Worm (Caenorhabditis elegans) whole organism, midembryonic: ENCODE data around the gene col-166.

ENCODE experiments used
- T22C8.4 ChIP-seq: fragments of 200-800 bp; sonication (Bioruptor generic); IDR thresholded peaks from 2 replicates; pipeline ENCODE4 v1.3.6; 2022; ENCODE audit warnings: missing genetic modification characterization, missing compliant biosample characterization
- cog-1 ChIP-seq: sonication (generic microtip); optimal IDR thresholded peaks from 2 replicates; lab custom pipeline; 2016; ENCODE audit warnings: missing genetic modification characterization, missing compliant biosample characterization
- flt-1 ChIP-seq: fragments of 200-800 bp; sonication (Bioruptor generic); IDR thresholded peaks from 2 replicates; pipeline ENCODE4 v1.3.6; 2022; ENCODE audit warnings: missing genetic modification characterization, missing compliant biosample characterization
- klf-2 ChIP-seq: fragments of 200-800 bp; sonication (Bioruptor generic); conservative IDR thresholded peaks from 2 replicates; pipeline ENCODE4 v1.3.6; 2022; ENCODE audit warnings: missing genetic modification reagents, missing genetic modification characterization, missing compliant biosample characterization
- med-1 ChIP-seq: sonication (generic microtip); optimal IDR thresholded peaks from 2 replicates; lab custom pipeline; 2017; ENCODE audit warnings: missing genetic modification characterization, mild to moderate bottlenecking, missing compliant biosample characterization, antibody characterized with exemption, missing genetic modification reagents; ENCODE audit not compliant: insufficient read depth
- ref-1 ChIP-seq: fragments of 200-800 bp; sonication (Bioruptor generic); conservative IDR thresholded peaks from 2 replicates; pipeline ENCODE4 v1.3.6; 2022; ENCODE audit warnings: missing genetic modification reagents, missing genetic modification characterization, missing compliant biosample characterization
- tab-1 ChIP-seq: fragments of 200-800 bp; sonication (Bioruptor generic); IDR thresholded peaks from 2 replicates; pipeline ENCODE4 v1.3.6; 2022; ENCODE audit warnings: missing genetic modification characterization, missing compliant biosample characterization
- ztf-23 ChIP-seq: fragments of 200-800 bp; sonication (Bioruptor generic); IDR thresholded peaks from 2 replicates; pipeline ENCODE4 v1.3.6; 2022; ENCODE audit warnings: missing genetic modification reagents, missing genetic modification characterization, missing compliant biosample characterization
- ztf-29 ChIP-seq: fragments of 200-800 bp; sonication (Bioruptor generic); IDR thresholded peaks from 2 replicates; pipeline ENCODE4 v1.3.6; 2022; ENCODE audit warnings: missing genetic modification reagents, missing genetic modification characterization, missing compliant biosample characterization

The col-166 gene

DNA sequence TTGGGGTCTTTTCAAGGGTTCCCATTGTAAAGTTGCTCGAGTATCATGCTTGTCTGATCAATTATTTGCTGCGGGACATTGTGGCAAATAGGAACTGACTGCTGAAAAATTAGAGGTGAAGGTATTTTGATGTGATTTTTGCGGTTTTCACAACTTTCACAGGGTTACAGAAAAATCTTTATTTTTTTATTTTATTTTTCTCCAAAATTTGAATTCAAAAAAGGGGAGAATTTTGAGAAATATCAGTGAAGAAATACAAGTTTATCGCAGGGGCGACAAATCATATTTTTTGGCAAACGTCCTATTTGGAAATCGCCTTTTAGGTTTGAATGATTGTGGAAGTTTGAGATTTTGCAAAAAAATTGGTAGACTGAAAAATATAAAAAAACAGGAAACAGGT, 11.8 kb downstream of the col-166 start, which contains the start of gene lev-9:
lev-9 (minus strand) TSS at position 101 of the 400 bp plus-strand sequence.
- TF ChIP-seq tab-1 (GFP tag; lab: Robert Waterston, UW) (no peak), ztf-23 (GFP tag; lab: Robert Waterston, UW) (no peak), T22C8.4 (GFP tag; lab: Robert Waterston, UW) (no peak)

DNA sequence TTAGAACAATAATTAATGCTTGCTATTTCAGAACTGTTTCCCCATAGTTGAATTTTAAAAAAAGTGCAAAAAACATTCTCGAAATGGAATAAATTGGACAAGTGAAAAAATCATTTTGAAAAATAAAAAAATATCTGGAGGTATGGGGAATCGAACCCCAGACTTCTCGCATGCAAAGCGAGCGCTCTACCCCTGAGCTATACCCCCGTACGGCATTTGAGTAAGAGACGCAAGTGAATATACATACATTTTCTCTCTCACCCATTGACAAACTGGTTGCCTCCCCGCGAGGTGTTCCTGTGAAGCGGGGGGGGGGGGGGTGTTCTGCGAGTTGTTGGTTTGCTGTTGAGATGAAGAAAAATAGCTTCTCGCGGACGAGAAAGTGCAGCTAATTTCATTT, 12.3 kb downstream of the col-166 start:
- peak; percentile 99 for TF ChIP-seq tab-1 (GFP tag; lab: Robert Waterston, UW)
- TF ChIP-seq klf-2 (GFP tag; lab: Robert Waterston, UW): peak; percentile 97
- peak; percentile 77 for TF ChIP-seq cog-1 (tag; lab: Kevin White, UChicago)
- peak; percentile 71 for TF ChIP-seq med-1
- peak; percentile 80 for TF ChIP-seq ztf-29 (GFP tag; lab: Robert Waterston, UW)
- TF ChIP-seq flt-1 (GFP tag; lab: Robert Waterston, UW): peak; percentile 98
- TF ChIP-seq T22C8.4 (GFP tag; lab: Robert Waterston, UW): peak; percentile 95
- peak; percentile 97 for TF ChIP-seq ztf-23 (GFP tag; lab: Robert Waterston, UW)
- TF ChIP-seq ref-1 (GFP tag; lab: Robert Waterston, UW): peak; percentile 96

DNA sequence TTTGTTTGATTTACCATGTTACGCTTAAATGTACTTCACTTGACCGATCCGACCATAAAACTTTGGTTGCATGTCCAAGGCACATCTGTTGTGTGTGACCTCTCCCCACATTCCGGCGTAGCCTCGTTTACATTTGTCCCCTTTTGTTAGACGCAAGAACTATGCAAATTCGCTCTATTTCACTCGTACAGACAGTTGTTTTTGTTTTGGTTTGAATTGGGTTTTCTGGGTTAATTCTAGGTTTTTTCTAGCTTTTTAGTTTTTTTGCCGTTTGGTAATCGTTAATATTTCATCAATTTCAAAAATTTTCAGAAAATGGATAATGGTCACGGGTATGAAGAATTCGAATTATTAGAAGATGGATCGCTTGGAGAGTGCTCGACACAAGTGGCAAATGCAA, 13.0 kb downstream of the col-166 start, which contains the start of gene mom-1:
mom-1 (plus strand) TSS at position 301 of the 400 bp plus-strand sequence.
- no peak for TF ChIP-seq med-1
- TF ChIP-seq T22C8.4 (GFP tag; lab: Robert Waterston, UW): no peak
- no peak for TF ChIP-seq ztf-23 (GFP tag; lab: Robert Waterston, UW)
- TF ChIP-seq tab-1 (GFP tag; lab: Robert Waterston, UW): no peak
- TF ChIP-seq klf-2 (GFP tag; lab: Robert Waterston, UW): no peak
- no peak for TF ChIP-seq ztf-29 (GFP tag; lab: Robert Waterston, UW)
- TF ChIP-seq ref-1 (GFP tag; lab: Robert Waterston, UW): no peak
- no peak for TF ChIP-seq cog-1 (tag; lab: Kevin White, UChicago)
- no peak for TF ChIP-seq flt-1 (GFP tag; lab: Robert Waterston, UW)

DNA sequence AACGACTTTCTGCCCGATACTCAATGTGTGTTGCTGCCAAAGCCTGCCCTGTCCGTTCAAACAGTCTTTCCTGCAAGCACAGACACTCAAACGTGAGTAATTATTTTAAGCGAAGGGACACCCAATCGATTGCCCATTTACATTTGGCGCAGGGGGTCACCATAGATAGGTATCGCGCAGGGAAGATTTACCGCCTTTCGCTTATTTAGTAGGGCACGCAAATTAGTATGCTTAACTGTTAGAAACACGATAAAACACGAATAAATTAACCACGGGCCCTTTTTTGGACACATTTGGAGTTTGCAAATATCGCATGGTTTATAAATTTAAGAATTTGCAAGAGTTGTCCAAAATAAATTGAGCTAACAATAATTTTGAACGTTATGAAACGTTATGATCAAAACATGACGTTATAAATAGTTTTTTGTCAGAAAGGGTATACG, 16.6 kb downstream of the col-166 start:
- TF ChIP-seq flt-1 (GFP tag; lab: Robert Waterston, UW): peak; percentile 91
- peak; percentile 39 for TF ChIP-seq med-1
- peak; percentile 99 for TF ChIP-seq cog-1 (tag; lab: Kevin White, UChicago)
- TF ChIP-seq klf-2 (GFP tag; lab: Robert Waterston, UW): peak; percentile 83
- peak; percentile 87 for TF ChIP-seq ztf-23 (GFP tag; lab: Robert Waterston, UW)
- peak; percentile 80; the same call in 1 of the 2 replicates for TF ChIP-seq tab-1 (GFP tag; lab: Robert Waterston, UW)
- TF ChIP-seq T22C8.4 (GFP tag; lab: Robert Waterston, UW): peak; percentile 92
- TF ChIP-seq ref-1 (GFP tag; lab: Robert Waterston, UW): no peak; the same call in 1 of the 2 replicates
- TF ChIP-seq ztf-29 (GFP tag; lab: Robert Waterston, UW): peak; percentile 63

DNA sequence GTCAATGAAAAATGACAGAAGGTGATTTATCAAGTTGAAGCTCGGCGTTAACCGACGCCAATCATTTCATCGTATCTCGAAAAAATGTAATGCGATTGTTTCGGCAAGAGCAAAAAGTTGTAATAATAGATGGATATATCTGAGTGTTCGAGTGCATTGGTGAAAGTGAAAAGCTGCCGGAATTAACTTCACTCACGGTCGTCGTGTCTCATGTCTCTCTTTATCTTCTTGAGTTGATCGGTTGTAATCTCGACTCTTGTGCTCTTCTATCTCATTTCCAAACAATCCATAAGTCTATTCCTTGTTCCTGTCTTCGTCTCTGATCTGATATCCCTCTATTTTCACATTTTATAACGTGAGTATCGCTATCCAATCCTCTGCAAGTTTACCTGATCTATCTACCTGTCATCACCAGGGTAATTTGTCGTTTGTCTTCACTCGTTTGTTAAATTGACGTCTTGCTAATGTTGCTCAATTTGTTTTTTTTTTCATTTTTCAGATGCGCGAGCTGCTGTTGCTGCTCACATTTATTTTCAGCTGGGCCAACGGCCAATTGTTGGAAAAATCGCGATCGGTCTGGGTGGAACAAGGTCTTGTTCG, 19.9 kb downstream of the col-166 start, which contains the start of gene cest-16:
cest-16 (plus strand) TSS at position 302 of the 600 bp plus-strand sequence.
- no peak for TF ChIP-seq med-1
- TF ChIP-seq ref-1 (GFP tag; lab: Robert Waterston, UW): no peak
- TF ChIP-seq tab-1 (GFP tag; lab: Robert Waterston, UW): no peak
- TF ChIP-seq cog-1 (tag; lab: Kevin White, UChicago): no peak
- no peak for TF ChIP-seq flt-1 (GFP tag; lab: Robert Waterston, UW)
- no peak for TF ChIP-seq ztf-29 (GFP tag; lab: Robert Waterston, UW)
- TF ChIP-seq ztf-23 (GFP tag; lab: Robert Waterston, UW): no peak
- TF ChIP-seq T22C8.4 (GFP tag; lab: Robert Waterston, UW): no peak
- TF ChIP-seq klf-2 (GFP tag; lab: Robert Waterston, UW): no peak

DNA sequence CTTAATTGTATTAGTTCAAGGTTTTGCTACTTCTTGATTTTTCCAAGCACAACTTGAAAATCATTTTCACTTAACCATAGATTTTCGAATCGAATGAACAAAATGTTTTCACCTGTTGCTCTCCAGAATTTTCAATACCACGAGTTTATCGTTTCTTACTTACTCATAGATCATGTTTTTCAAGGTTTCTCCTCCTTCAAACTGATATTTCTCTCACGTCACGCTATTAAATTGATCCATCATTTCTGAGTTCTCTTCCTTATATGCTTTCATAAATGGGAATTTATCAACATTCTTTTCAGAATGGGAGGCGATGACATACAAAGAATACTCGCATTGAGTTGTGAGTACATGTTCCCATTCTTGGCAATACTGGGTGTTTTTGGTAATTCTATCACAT, 31.6 kb downstream of the col-166 start, which contains the start of gene npr-38:
npr-38 (plus strand) TSS at position 301 of the 400 bp plus-strand sequence.
- TF ChIP-seq cog-1 (tag; lab: Kevin White, UChicago) (no peak), tab-1 (GFP tag; lab: Robert Waterston, UW) (no peak), ref-1 (GFP tag; lab: Robert Waterston, UW) (no peak), klf-2 (GFP tag; lab: Robert Waterston, UW) (no peak), T22C8.4 (GFP tag; lab: Robert Waterston, UW) (no peak), med-1 (no peak), flt-1 (GFP tag; lab: Robert Waterston, UW) (no peak), ztf-23 (GFP tag; lab: Robert Waterston, UW) (no peak), ztf-29 (GFP tag; lab: Robert Waterston, UW) (no peak)

DNA sequence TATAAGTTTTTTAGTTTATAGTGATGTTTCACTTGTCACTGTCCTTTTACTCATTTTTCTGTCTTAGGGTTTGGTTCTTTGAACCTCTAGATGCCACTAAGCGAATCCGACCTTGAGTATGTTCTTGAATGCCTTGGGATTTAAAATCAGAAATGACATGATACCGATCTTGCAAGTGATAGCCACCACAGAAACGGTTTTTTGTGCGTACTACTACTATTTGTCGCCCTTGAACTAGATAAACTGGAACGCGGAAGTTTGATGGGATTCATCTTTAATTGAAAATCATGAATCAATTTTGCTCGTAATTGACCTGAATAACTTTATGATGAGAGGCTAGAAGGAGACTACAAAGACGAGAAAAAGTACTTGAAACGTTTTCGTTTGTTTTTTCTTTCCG, 39.0 kb downstream of the col-166 start:
- TF ChIP-seq flt-1 (GFP tag; lab: Robert Waterston, UW) (no peak), T22C8.4 (GFP tag; lab: Robert Waterston, UW) (no peak), tab-1 (GFP tag; lab: Robert Waterston, UW) (no peak), ref-1 (GFP tag; lab: Robert Waterston, UW) (no peak)

DNA sequence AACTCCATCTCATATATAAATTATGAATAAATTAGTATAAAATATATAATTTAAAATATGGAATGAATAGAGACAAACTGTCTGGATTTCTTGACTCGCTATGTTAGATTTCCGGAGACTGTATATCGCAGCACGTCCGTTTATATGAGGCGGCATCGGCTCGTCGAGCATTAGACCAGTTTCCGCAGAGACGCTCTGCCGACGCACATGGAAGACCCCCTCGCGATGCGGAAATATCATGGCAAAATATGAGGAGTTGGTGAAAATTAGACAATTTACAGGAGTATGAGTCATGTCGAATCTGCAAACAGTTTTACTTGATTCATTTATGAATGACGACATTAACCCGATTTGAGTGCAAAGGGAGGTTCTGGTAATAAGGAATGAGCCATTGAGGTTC, 39.7 kb downstream of the col-166 start, which contains the start of gene chtb-3:
chtb-3 (minus strand) TSS at position 101 of the 400 bp plus-strand sequence.
- no peak for TF ChIP-seq med-1
- no peak for TF ChIP-seq cog-1 (tag; lab: Kevin White, UChicago)
- TF ChIP-seq ztf-23 (GFP tag; lab: Robert Waterston, UW): no peak
- TF ChIP-seq ztf-29 (GFP tag; lab: Robert Waterston, UW): no peak
- no peak for TF ChIP-seq T22C8.4 (GFP tag; lab: Robert Waterston, UW)
- no peak for TF ChIP-seq ref-1 (GFP tag; lab: Robert Waterston, UW)
- no peak for TF ChIP-seq tab-1 (GFP tag; lab: Robert Waterston, UW)

DNA sequence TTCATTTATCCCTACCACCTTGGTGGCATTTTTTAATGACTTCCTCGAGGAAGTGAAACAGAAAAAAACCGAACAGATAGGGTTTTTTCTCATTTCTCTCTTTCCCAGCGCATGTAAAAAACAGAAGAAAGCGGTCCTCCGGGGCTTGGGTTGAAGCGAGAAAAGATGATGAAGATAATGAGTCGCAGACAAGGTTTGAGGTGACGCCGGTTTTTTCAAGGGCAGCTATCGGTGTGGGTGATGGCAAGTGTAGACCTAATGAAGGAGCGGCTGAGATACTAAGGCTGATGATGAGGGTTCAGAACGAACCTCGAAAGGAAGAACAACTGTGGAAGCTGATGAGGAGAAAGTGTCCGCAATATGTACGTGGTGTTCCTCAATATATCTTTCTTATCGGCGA, 41.1 kb downstream of the col-166 start:
- TF ChIP-seq med-1 (no peak), ztf-23 (GFP tag; lab: Robert Waterston, UW) (no peak), klf-2 (GFP tag; lab: Robert Waterston, UW) (no peak), flt-1 (GFP tag; lab: Robert Waterston, UW) (no peak), tab-1 (GFP tag; lab: Robert Waterston, UW) (no peak), ref-1 (GFP tag; lab: Robert Waterston, UW) (no peak), T22C8.4 (GFP tag; lab: Robert Waterston, UW) (no peak)
